Fruit fly (Drosophila melanogaster) whole organism, embryonic: ENCODE results near the gene Irbp.

Experiments
- BEAF-32 ChIP-seq: fragments of 200-800 bp; sonication (Bioruptor generic); optimal IDR thresholded peaks from 3 replicates; lab custom pipeline; 2017; ENCODE audit warnings: missing biosample characterization, missing genetic modification characterization, mild to moderate bottlenecking, moderate library complexity, missing genetic modification reagents
- CG12104 ChIP-seq: fragments of 200-800 bp; sonication (Bioruptor generic); optimal IDR thresholded peaks from 3 replicates; lab custom pipeline; 2016; ENCODE audit warnings: missing biosample characterization, missing genetic modification characterization
- CG16779 ChIP-seq: fragments of 200-800 bp; sonication (Bioruptor generic); IDR thresholded peaks from 2 replicates; pipeline ENCODE4 v1.3.6; 2022; ENCODE audit warnings: missing biosample characterization, missing genetic modification characterization
- CG16815 ChIP-seq: fragments of 200-800 bp; sonication (Bioruptor generic); optimal IDR thresholded peaks from 3 replicates; lab custom pipeline; 2017; ENCODE audit warnings: missing biosample characterization, mild to moderate bottlenecking, missing genetic modification characterization
- CG18764 ChIP-seq: fragments of 200-800 bp; sonication (Bioruptor generic); optimal IDR thresholded peaks from 3 replicates; lab custom pipeline; 2016; ENCODE audit warnings: missing biosample characterization, missing genetic modification characterization
- CG32532 ChIP-seq: fragments of 200-800 bp; sonication (Bioruptor generic); IDR thresholded peaks from 2 replicates; pipeline ENCODE4 v1.3.6; 2022; ENCODE audit warnings: missing biosample characterization, missing genetic modification characterization
- CG33213 ChIP-seq: fragments of 200-800 bp; sonication (Bioruptor generic); optimal IDR thresholded peaks from 3 replicates; lab custom pipeline; 2016; ENCODE audit warnings: missing biosample characterization, missing genetic modification characterization
- CG3407 ChIP-seq: fragments of 200-800 bp; sonication (Bioruptor generic); optimal IDR thresholded peaks from 2 replicates; lab custom pipeline; 2018; ENCODE audit warnings: missing biosample characterization, mild to moderate bottlenecking, missing genetic modification characterization
- CG34422 ChIP-seq: fragments of 200-800 bp; sonication (Bioruptor generic); IDR thresholded peaks from 3 replicates; pipeline ENCODE4 v1.3.6; 2022; ENCODE audit warnings: missing biosample characterization, missing genetic modification characterization
- CG4404 ChIP-seq: fragments of 200-800 bp; sonication (Bioruptor generic); IDR thresholded peaks from 2 replicates; pipeline ENCODE4 v1.3.6; 2022; ENCODE audit warnings: missing biosample characterization, missing genetic modification characterization
- CG6791 ChIP-seq: fragments of 200-800 bp; sonication (Bioruptor generic); IDR thresholded peaks from 3 replicates; pipeline ENCODE4 v1.3.6; 2022; ENCODE audit warnings: missing biosample characterization, missing genetic modification characterization; ENCODE audit not compliant: partially characterized antibody
- CG7372 ChIP-seq: fragments of 200-800 bp; sonication (Bioruptor generic); IDR thresholded peaks from 2 replicates; pipeline ENCODE4 v1.3.6; 2022; ENCODE audit warnings: missing biosample characterization, missing genetic modification characterization
- CG7839 ChIP-seq: fragments of 200-800 bp; sonication (Bioruptor generic); optimal IDR thresholded peaks from 3 replicates; lab custom pipeline; 2018; ENCODE audit warnings: missing biosample characterization, mild to moderate bottlenecking, missing genetic modification characterization, moderate library complexity
- CTCF ChIP-seq: fragments of 200-800 bp; sonication (Bioruptor generic); optimal IDR thresholded peaks from 2 replicates; lab custom pipeline; 2017; ENCODE audit warnings: missing biosample characterization, mild to moderate bottlenecking, missing genetic modification characterization, moderate library complexity
- Deaf1 ChIP-seq: fragments of 200-800 bp; optimal IDR thresholded peaks from 3 replicates; lab custom pipeline; 2019; ENCODE audit warnings: missing biosample characterization, mild to moderate bottlenecking, missing genetic modification characterization, moderate library complexity
- Elba2 ChIP-seq: fragments of 200-800 bp; sonication (Bioruptor generic); optimal IDR thresholded peaks from 3 replicates; lab custom pipeline; 2016; ENCODE audit warnings: missing biosample characterization, missing genetic modification characterization
- Gsc ChIP-seq: fragments of 200-800 bp; sonication (Bioruptor generic); IDR thresholded peaks from 2 replicates; pipeline ENCODE4 v1.3.6; 2022; ENCODE audit warnings: missing biosample characterization, missing genetic modification characterization
- Hsf ChIP-seq: fragments of 200-800 bp; sonication (Bioruptor generic); optimal IDR thresholded peaks from 3 replicates; lab custom pipeline; 2016; ENCODE audit warnings: missing biosample characterization, missing genetic modification characterization
- Kr ChIP-seq: fragments of 200-800 bp; sonication (Bioruptor generic); optimal IDR thresholded peaks from 2 replicates; lab custom pipeline; 2017; ENCODE audit warnings: missing biosample characterization, mild to moderate bottlenecking, missing genetic modification characterization
- Med ChIP-seq: fragments of 200-800 bp; sonication (Bioruptor generic); peaks from one replicate; lab custom pipeline; 2016; ENCODE audit warnings: missing biosample characterization, missing genetic modification characterization, mild to moderate bottlenecking, inconsistent platforms, moderate library complexity
- Mrtf ChIP-seq: fragments of 200-800 bp; sonication (Bioruptor generic); IDR thresholded peaks from 3 replicates; pipeline ENCODE4 v1.3.6; 2022; ENCODE audit warnings: missing biosample characterization, missing genetic modification characterization
- NC2α ChIP-seq: fragments of 200-800 bp; sonication (Bioruptor generic); optimal IDR thresholded peaks from 2 replicates; lab custom pipeline; 2016; ENCODE audit warnings: missing biosample characterization, missing genetic modification characterization
- Rfx ChIP-seq: fragments of 200-800 bp; sonication (Bioruptor generic); IDR thresholded peaks from 2 replicates; pipeline ENCODE4 v1.3.6; 2022; ENCODE audit warnings: missing biosample characterization, missing genetic modification characterization
- Rx ChIP-seq: fragments of 200-800 bp; sonication (Bioruptor generic); IDR thresholded peaks from 2 replicates; pipeline ENCODE4 v1.3.6; 2022; ENCODE audit warnings: missing biosample characterization, missing genetic modification characterization
- Sry-β ChIP-seq: fragments of 200-800 bp; sonication (Bioruptor generic); optimal IDR thresholded peaks from 2 replicates; lab custom pipeline; 2018; ENCODE audit warnings: missing biosample characterization, mild to moderate bottlenecking, missing genetic modification characterization, moderate library complexity
- Usf ChIP-seq: fragments of 200-800 bp; sonication (Bioruptor generic); optimal IDR thresholded peaks from 2 replicates; lab custom pipeline; 2017; ENCODE audit warnings: missing genotype, missing biosample characterization, missing genetic modification characterization
- ab ChIP-seq: fragments of 200-800 bp; sonication (Bioruptor generic); optimal IDR thresholded peaks from 2 replicates; lab custom pipeline; 2016; ENCODE audit warnings: missing biosample characterization, missing genetic modification characterization
- bowl ChIP-seq: fragments of 200-800 bp; sonication (Bioruptor generic); IDR thresholded peaks from 2 replicates; pipeline ENCODE4 v1.3.6; 2022; ENCODE audit warnings: missing biosample characterization, missing genetic modification characterization
- chif ChIP-seq, 2 experiments: fragments of 200-800 bp; sonication (Bioruptor generic); optimal IDR thresholded peaks; 3 replicates each; lab custom pipeline; 2016; ENCODE audit warnings: missing biosample characterization in 2 of 2, missing genetic modification characterization in 2 of 2
- chm ChIP-seq: fragments of 200-800 bp; sonication (Bioruptor generic); IDR thresholded peaks from 2 replicates; pipeline ENCODE4 v1.3.6; 2022; ENCODE audit warnings: missing biosample characterization, missing genetic modification characterization
- dan ChIP-seq: fragments of 200-800 bp; sonication (Bioruptor generic); IDR thresholded peaks from 2 replicates; pipeline ENCODE4 v1.3.6; 2022; ENCODE audit warnings: missing biosample characterization, missing genetic modification characterization
- ems ChIP-seq: fragments of 200-800 bp; sonication (Bioruptor generic); optimal IDR thresholded peaks from 3 replicates; lab custom pipeline; 2016; ENCODE audit warnings: missing biosample characterization, missing genetic modification characterization
- eyg ChIP-seq: fragments of 200-800 bp; sonication (Bioruptor generic); optimal IDR thresholded peaks from 3 replicates; lab custom pipeline; 2016; ENCODE audit warnings: missing biosample characterization, missing genetic modification characterization
- fu2 ChIP-seq: fragments of 200-800 bp; sonication (Bioruptor generic); optimal IDR thresholded peaks from 2 replicates; lab custom pipeline; 2016; ENCODE audit warnings: missing biosample characterization, missing genetic modification characterization
- gsb-n ChIP-seq: fragments of 200-800 bp; sonication (Bioruptor generic); optimal IDR thresholded peaks from 3 replicates; lab custom pipeline; 2018; ENCODE audit warnings: missing biosample characterization, mild to moderate bottlenecking, missing genetic modification characterization
- hth ChIP-seq: fragments of >200 bp; optimal IDR thresholded peaks from 2 replicates; lab custom pipeline; 2017; ENCODE audit warnings: inconsistent platforms
- jumu ChIP-seq: fragments of 200-800 bp; sonication (Bioruptor generic); optimal IDR thresholded peaks from 3 replicates; lab custom pipeline; 2016; ENCODE audit warnings: missing biosample characterization, missing genetic modification characterization
- kah ChIP-seq: fragments of 200-800 bp; sonication (Bioruptor generic); optimal IDR thresholded peaks from 2 replicates; lab custom pipeline; 2018; ENCODE audit warnings: missing biosample characterization, mild to moderate bottlenecking, missing genetic modification characterization
- klu ChIP-seq: fragments of 200-800 bp; sonication (Bioruptor generic); IDR thresholded peaks from 2 replicates; pipeline ENCODE4 v1.3.6; 2022; ENCODE audit warnings: missing biosample characterization, missing genetic modification characterization
- lbe ChIP-seq: fragments of 200-800 bp; sonication (Bioruptor generic); optimal IDR thresholded peaks from 2 replicates; lab custom pipeline; 2016; ENCODE audit warnings: missing biosample characterization, mild to moderate bottlenecking, missing genetic modification characterization
- lmd ChIP-seq: fragments of 200-800 bp; sonication (Bioruptor generic); IDR thresholded peaks from 2 replicates; pipeline ENCODE4 v1.3.6; 2022; ENCODE audit warnings: missing biosample characterization, missing genetic modification characterization
- pb ChIP-seq: fragments of 200-800 bp; sonication (Bioruptor generic); optimal IDR thresholded peaks from 3 replicates; lab custom pipeline; 2016; ENCODE audit warnings: missing biosample characterization, missing genetic modification characterization
- salm ChIP-seq: fragments of 200-800 bp; sonication (Bioruptor generic); optimal IDR thresholded peaks from 2 replicates; lab custom pipeline; 2018; ENCODE audit warnings: missing biosample characterization, mild to moderate bottlenecking, missing genetic modification characterization
- sens ChIP-seq: fragments of 200-800 bp; sonication (Bioruptor generic); peaks from one replicate; lab custom pipeline; 2016; ENCODE audit warnings: missing biosample characterization, missing genetic modification characterization
- seq ChIP-seq: fragments of 200-800 bp; sonication (Bioruptor generic); IDR thresholded peaks from 2 replicates; pipeline ENCODE4 v1.3.6; 2022; ENCODE audit warnings: missing biosample characterization, missing genetic modification characterization
- shn ChIP-seq: fragments of 200-800 bp; sonication (Bioruptor generic); optimal IDR thresholded peaks from 3 replicates; lab custom pipeline; 2016; ENCODE audit warnings: missing biosample characterization, missing genetic modification characterization
- sim ChIP-seq: fragments of 200-800 bp; sonication (Bioruptor generic); IDR thresholded peaks from 2 replicates; pipeline ENCODE4 v1.3.6; 2022; ENCODE audit warnings: missing biosample characterization, missing genetic modification characterization
- sima ChIP-seq: fragments of 200-800 bp; sonication (Bioruptor generic); optimal IDR thresholded peaks from 2 replicates; lab custom pipeline; 2016; ENCODE audit warnings: missing biosample characterization, missing genetic modification characterization
- slou ChIP-seq: fragments of 200-800 bp; sonication (Bioruptor generic); optimal IDR thresholded peaks from 3 replicates; lab custom pipeline; 2016; ENCODE audit warnings: missing biosample characterization, missing genetic modification characterization
- tio ChIP-seq: fragments of 200-800 bp; sonication (Bioruptor generic); optimal IDR thresholded peaks from 2 replicates; lab custom pipeline; 2017; ENCODE audit warnings: missing biosample characterization, missing genetic modification characterization, inconsistent platforms
- unc-4 ChIP-seq: fragments of 200-800 bp; sonication (Bioruptor generic); IDR thresholded peaks from 2 replicates; pipeline ENCODE4 v1.3.6; 2022; ENCODE audit warnings: missing biosample characterization, missing genetic modification characterization; ENCODE audit not compliant: partially characterized antibody
- usp ChIP-seq: fragments of >200 bp; optimal IDR thresholded peaks from 2 replicates; lab custom pipeline; 2017; ENCODE audit warnings: missing biosample characterization, missing genetic modification characterization
- vvl ChIP-seq: fragments of 200-800 bp; sonication (Bioruptor generic); IDR thresholded peaks from 2 replicates; pipeline ENCODE4 v1.3.6; 2022; ENCODE audit warnings: missing biosample characterization, missing genetic modification characterization

The Irbp gene

DNA sequence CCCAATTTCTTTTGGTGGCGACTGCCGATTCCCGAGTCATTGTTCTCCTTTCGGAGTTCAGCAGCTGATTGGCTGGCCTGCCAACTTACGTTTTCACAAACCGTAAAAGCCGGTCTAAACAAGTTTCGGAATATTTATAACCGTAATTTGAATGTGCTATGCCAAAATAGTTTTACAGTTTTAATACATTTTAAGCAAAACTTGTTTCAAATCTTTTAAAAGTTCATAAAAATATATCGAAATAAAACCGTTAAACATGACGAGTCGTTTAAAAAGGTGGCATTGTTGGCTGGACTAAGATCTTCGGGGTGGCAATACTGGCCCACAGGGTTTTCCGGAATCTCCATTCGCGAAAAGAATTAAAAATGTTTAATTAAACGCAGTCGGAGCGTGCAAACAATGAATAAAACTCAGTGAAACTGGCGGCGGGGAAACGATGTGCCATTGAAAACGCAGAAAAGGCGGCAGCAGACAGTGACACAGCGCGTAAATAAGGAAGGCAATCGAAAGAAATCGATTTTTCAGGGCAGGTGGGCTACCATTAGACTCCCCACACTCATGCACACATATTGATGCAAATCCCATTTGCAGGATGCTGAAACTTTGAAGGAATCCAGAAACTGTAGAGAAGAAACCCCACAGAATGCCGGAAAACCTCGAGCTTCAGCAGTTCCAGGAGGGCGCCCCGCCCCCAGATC lies 25.8 kb downstream of the Irbp start, which contains the start of the genes Exd2 and CG5281 (continued):
- no peak for TF ChIP-seq CG6791 (GFP tag; lab: Robert Waterston, UW)
- peak; percentile 94 for TF ChIP-seq sens (GFP tag; lab: Kevin White, UChicago)
- TF ChIP-seq NC2α: no peak
- peak; percentile 43 for TF ChIP-seq CG7839 (tag; lab: Kevin White, UChicago)
- peak; percentile 73 for TF ChIP-seq Deaf1 (tag; lab: Kevin White, UChicago)
- TF ChIP-seq Kr (GFP tag; lab: Kevin White, UChicago): no peak
- peak; percentile 1 for TF ChIP-seq fu2 (GFP tag; lab: Kevin White, UChicago)
- no peak for TF ChIP-seq slou (GFP tag; lab: Kevin White, UChicago)
- no peak; the same call in 1 of the 2 replicates for TF ChIP-seq vvl (GFP tag; lab: Robert Waterston, UW)
- no peak for TF ChIP-seq Rx
- TF ChIP-seq CG33213 (GFP tag; lab: Kevin White, UChicago): peak; percentile 58
- TF ChIP-seq salm: peak; percentile 2
- no peak for TF ChIP-seq CG16779 (GFP tag; lab: Robert Waterston, UW)
- TF ChIP-seq bowl (GFP tag; lab: Robert Waterston, UW): no peak
- no peak for TF ChIP-seq pb (GFP tag; lab: Kevin White, UChicago)
- TF ChIP-seq Mrtf (GFP tag; lab: Robert Waterston, UW): no peak
- no peak for TF ChIP-seq kah
- no peak for TF ChIP-seq tio (GFP tag; lab: Kevin White, UChicago)
- TF ChIP-seq CG12104 (GFP tag; lab: Kevin White, UChicago): no peak
- TF ChIP-seq dan (GFP tag; lab: Robert Waterston, UW): no peak
- TF ChIP-seq Rfx (GFP tag; lab: Robert Waterston, UW): peak; percentile 43; the same call in 1 of the 2 replicates
- TF ChIP-seq sima (GFP tag; lab: Kevin White, UChicago): no peak
- TF ChIP-seq unc-4: no peak
- TF ChIP-seq sim (GFP tag; lab: Robert Waterston, UW): no peak
- no peak for TF ChIP-seq Usf (GFP tag; lab: Kevin White, UChicago)
- no peak for TF ChIP-seq ab (GFP tag; lab: Kevin White, UChicago)
- no peak for TF ChIP-seq Sry-β
- TF ChIP-seq seq (GFP tag; lab: Robert Waterston, UW): no peak
- TF ChIP-seq CG16815: no peak
- TF ChIP-seq BEAF-32 (GFP tag; lab: Kevin White, UChicago): peak; percentile 63
- no peak for TF ChIP-seq hth (lab: Kevin White, UChicago)
- no peak for TF ChIP-seq CG32532 (GFP tag; lab: Robert Waterston, UW)
- peak; percentile 67 for TF ChIP-seq Hsf (GFP tag; lab: Kevin White, UChicago)
- TF ChIP-seq lbe (GFP tag; lab: Kevin White, UChicago): no peak
- no peak for TF ChIP-seq CG7372 (GFP tag; lab: Robert Waterston, UW)
- no peak for TF ChIP-seq gsb-n (tag; lab: Kevin White, UChicago)
- TF ChIP-seq Gsc (GFP tag; lab: Robert Waterston, UW): no peak
- peak; percentile 55; the same call in 1 of the 3 replicates for TF ChIP-seq CG34422
- TF ChIP-seq CG3407 (GFP tag; lab: Kevin White, UChicago): peak; percentile 49
- TF ChIP-seq CTCF (GFP tag; lab: Kevin White, UChicago): peak; percentile 13
- peak; percentile 17 for TF ChIP-seq jumu (GFP tag; lab: Kevin White, UChicago)
- TF ChIP-seq lmd (GFP tag; lab: Robert Waterston, UW): peak; percentile 25; the same call in 1 of the 2 replicates
- TF ChIP-seq Med: peak; percentile 93
- no peak for TF ChIP-seq CG4404 (GFP tag; lab: Robert Waterston, UW)
- peak; percentile 44 for TF ChIP-seq shn (GFP tag; lab: Kevin White, UChicago)
- no peak for TF ChIP-seq usp (GFP tag; lab: Kevin White, UChicago)
- no peak for TF ChIP-seq ems (GFP tag; lab: Kevin White, UChicago)
- peak; percentile 41 for TF ChIP-seq CG18764 (GFP tag; lab: Kevin White, UChicago)
- TF ChIP-seq chif (GFP tag; optimal IDR thresholded peaks at IDR 0.05; lab: Kevin White, UChicago): peak; percentile 41 to 59
- TF ChIP-seq klu: no peak
- peak; percentile 20 for TF ChIP-seq Elba2
- TF ChIP-seq eyg (GFP tag; lab: Kevin White, UChicago): peak; percentile 14
- no peak for TF ChIP-seq chm (GFP tag; lab: Robert Waterston, UW)
